Worm (Caenorhabditis elegans): ENCODE measurements around the gene R53.5.

- TF ChIP-seq ceh-43 (GFP tag; optimal IDR thresholded peaks at IDR 0.05) (no peak), pha-4 (tag; optimal IDR thresholded peaks at IDR 0.05) (no peak), unc-120 (tag; optimal IDR thresholded peaks at IDR 0.05; ENCODE audit: poor library complexity, severe bottlenecking) (no peak), ceh-39 (tag; optimal IDR thresholded peaks at IDR 0.05) (no peak), unc-39 (tag; optimal IDR thresholded peaks at IDR 0.05) (no peak)
These were observed 2.1 kb downstream of the R53.5 start, which contains the start of the genes R53.4 and psf-1 for ce11 chrII:9967999-9968706.

Measured in whole organism, mixed stage, embryonic.